Worm (Caenorhabditis elegans): ENCODE data around the gene glo-4.

ce11 chrV:9270442-9270841 lies 27.4 kb upstream of the glo-4 start:
- TF ChIP-seq klf-2 (GFP tag; conservative IDR thresholded peaks at IDR 0.05): no peak
- TF ChIP-seq flt-1 (GFP tag; IDR thresholded peaks at IDR 0.05): no peak
- TF ChIP-seq T22C8.4 (GFP tag; IDR thresholded peaks at IDR 0.05): no peak
- TF ChIP-seq ztf-29 (GFP tag; IDR thresholded peaks at IDR 0.05): no peak
